Fruit fly (Drosophila melanogaster): ENCODE results near the gene CrebA.
A peak's percentile ranks its signal among the peaks of the same experiment; 100 is the strongest.

DNA sequence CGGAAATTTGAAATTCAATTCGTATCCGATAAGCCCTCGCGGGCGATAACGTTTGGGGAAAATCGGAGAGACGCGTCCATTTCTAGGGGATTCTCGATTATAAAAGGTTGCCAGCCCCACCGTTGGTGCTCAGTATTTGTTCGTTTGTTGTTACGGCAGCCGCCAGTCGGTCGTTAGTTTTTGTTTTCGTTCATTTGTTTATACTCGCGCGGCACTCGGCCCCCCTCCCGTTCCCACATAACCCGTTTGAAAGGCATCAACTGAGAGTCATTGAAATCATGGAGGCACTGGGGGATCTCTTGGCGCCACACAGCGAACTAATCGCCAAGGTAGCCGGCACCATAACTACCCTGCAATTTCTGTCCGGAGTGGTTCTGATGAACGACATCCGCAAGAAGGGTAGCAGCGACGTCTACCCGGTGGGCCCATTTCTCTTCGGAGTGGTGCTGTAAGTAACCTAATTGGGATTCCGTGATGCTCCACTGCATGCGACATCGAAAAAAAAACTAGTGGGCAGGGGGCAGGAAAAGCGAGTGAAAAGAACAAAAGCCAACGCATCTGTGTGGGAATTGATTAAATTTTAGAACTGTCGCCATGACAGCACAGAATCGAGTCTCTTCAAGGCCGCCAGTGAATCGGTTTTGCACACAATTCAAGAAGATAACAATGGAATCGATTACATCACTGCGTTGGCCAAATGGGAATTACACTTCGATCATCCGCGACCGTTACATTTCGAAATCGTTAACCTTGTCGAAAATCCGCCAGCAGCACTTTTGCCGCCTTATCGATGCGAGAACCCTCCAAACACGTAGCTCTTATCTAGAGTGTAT, 34.2 kb upstream of the CrebA start, which contains the start of gene CG7272:
- TF ChIP-seq Crg-1 (GFP tag; optimal IDR thresholded peaks at IDR 0.05) (peak; percentile 0), kay (GFP tag; ENCODE audit: borderline replicate concordance) (no peak)
